Fruit fly (Drosophila melanogaster): ENCODE data around the gene ND-ASHI.

The ND-ASHI gene

DNA sequence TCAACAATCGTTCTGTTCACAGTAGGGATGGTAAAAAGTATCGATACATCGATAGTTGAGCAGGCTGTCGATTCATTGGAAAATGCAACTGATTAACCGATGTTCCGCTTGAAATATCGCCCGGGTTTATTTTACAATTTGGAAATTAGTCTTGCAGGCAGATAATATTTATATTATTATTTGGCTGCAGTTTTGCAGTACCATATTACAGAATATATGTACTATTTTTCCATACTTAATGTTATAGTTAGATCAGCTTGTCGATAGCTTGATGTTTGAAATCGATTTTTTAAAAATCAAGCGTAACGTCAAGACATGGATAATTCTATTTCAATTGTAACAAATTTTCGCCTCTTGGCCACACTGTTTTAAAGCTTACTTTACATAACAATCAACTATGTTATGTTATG lies 16.1 kb upstream of the ND-ASHI start, which contains the start of gene CG14442 (continued):
- TF ChIP-seq unc-4 (GFP tag; IDR thresholded peaks at IDR 0.05; ENCODE audit: partially characterized antibody) (peak; percentile 93), CG1602 (GFP tag; optimal IDR thresholded peaks at IDR 0.05) (peak; percentile 22), Sry-β (GFP tag; optimal IDR thresholded peaks at IDR 0.05) (no peak), CG1792 (GFP tag; optimal IDR thresholded peaks at IDR 0.05) (no peak), CG10462 (GFP tag; optimal IDR thresholded peaks at IDR 0.05) (no peak), H15 (GFP tag; IDR thresholded peaks at IDR 0.05) (no peak), scrt (GFP tag; optimal IDR thresholded peaks at IDR 0.05) (no peak), fd96Cb (tag; optimal IDR thresholded peaks at IDR 0.05) (no peak), CG6791 (GFP tag; IDR thresholded peaks at IDR 0.05; ENCODE audit: partially characterized antibody) (peak; percentile 92), aop (GFP tag; IDR thresholded peaks at IDR 0.05) (no peak), CG12104 (GFP tag; optimal IDR thresholded peaks at IDR 0.05) (peak; percentile 16), sr (GFP tag; IDR thresholded peaks at IDR 0.05) (no peak), CG9609 (GFP tag; optimal IDR thresholded peaks at IDR 0.05) (peak; percentile 14), CG12299 (tag; optimal IDR thresholded peaks at IDR 0.05) (peak; percentile 29), Taf1 (GFP tag; IDR thresholded peaks at IDR 0.05) (no peak), ranshi (GFP tag; IDR thresholded peaks at IDR 0.05) (no peak), gsb (GFP tag; IDR thresholded peaks at IDR 0.05) (no peak), CG12769 (tag; optimal IDR thresholded peaks at IDR 0.05) (no peak), MESR4 (GFP tag; optimal IDR thresholded peaks at IDR 0.05) (no peak), lab (GFP tag; optimal IDR thresholded peaks at IDR 0.05) (no peak), CG3847 (GFP tag; IDR thresholded peaks at IDR 0.05) (peak; percentile 45; the same call in 1 of the 2 replicates), mirr (GFP tag; optimal IDR thresholded peaks at IDR 0.05) (no peak), Side (GFP tag; optimal IDR thresholded peaks at IDR 0.05) (peak; percentile 22), CG33213 (GFP tag; optimal IDR thresholded peaks at IDR 0.05) (no peak), HHEX (GFP tag; optimal IDR thresholded peaks at IDR 0.05) (no peak), ewg (GFP tag; optimal IDR thresholded peaks at IDR 0.05) (no peak), Bteb2 (GFP tag; optimal IDR thresholded peaks at IDR 0.05) (no peak), Dip3 (GFP tag; optimal IDR thresholded peaks at IDR 0.05) (no peak), lbe (GFP tag; optimal IDR thresholded peaks at IDR 0.05) (no peak), ase (GFP tag; IDR thresholded peaks at IDR 0.05) (no peak), CG8478 (optimal IDR thresholded peaks at IDR 0.05) (no peak), Hr78 (GFP tag; optimal IDR thresholded peaks at IDR 0.05) (no peak), Mad (GFP tag; optimal IDR thresholded peaks at IDR 0.05) (peak; percentile 26), Abd-B (GFP tag; optimal IDR thresholded peaks at IDR 0.05) (no peak), CG34224 (GFP tag; IDR thresholded peaks at IDR 0.05; ENCODE audit: partially characterized antibody) (peak; percentile 90), vvl (GFP tag; IDR thresholded peaks at IDR 0.05) (0 out of 2 replicates have a peak, but pooled peaks have one; percentile 20), Pdp1 (GFP tag; optimal IDR thresholded peaks at IDR 0.05) (peak; percentile 33 to 89), CG6683 (GFP tag; optimal IDR thresholded peaks at IDR 0.05) (no peak), CkIIα-i1 (GFP tag; IDR thresholded peaks at IDR 0.05) (no peak), CG4730 (GFP tag; IDR thresholded peaks at IDR 0.05) (no peak), CG15479 (GFP tag; optimal IDR thresholded peaks at IDR 0.05) (no peak), Fer2 (tag; optimal IDR thresholded peaks at IDR 0.05) (no peak), YL-1 (GFP tag; optimal IDR thresholded peaks at IDR 0.05) (no peak), Ets65A (GFP tag) (peak; percentile 76), CG12744 (GFP tag; optimal IDR thresholded peaks at IDR 0.05) (peak; percentile 17), NfI (GFP tag; optimal IDR thresholded peaks at IDR 0.05) (peak; percentile 8), CG4854 (GFP tag; optimal IDR thresholded peaks at IDR 0.05) (no peak), Blimp-1 (GFP tag; optimal IDR thresholded peaks at IDR 0.05) (no peak), stc (GFP tag; IDR thresholded peaks at IDR 0.05) (no peak), mam (GFP tag; optimal IDR thresholded peaks at IDR 0.05) (peak; percentile 11), p53 (GFP tag; optimal IDR thresholded peaks at IDR 0.05) (no peak)

All from whole organism, embryonic.